Worm (Caenorhabditis elegans): ENCODE results near the gene lam-2.

DNA sequence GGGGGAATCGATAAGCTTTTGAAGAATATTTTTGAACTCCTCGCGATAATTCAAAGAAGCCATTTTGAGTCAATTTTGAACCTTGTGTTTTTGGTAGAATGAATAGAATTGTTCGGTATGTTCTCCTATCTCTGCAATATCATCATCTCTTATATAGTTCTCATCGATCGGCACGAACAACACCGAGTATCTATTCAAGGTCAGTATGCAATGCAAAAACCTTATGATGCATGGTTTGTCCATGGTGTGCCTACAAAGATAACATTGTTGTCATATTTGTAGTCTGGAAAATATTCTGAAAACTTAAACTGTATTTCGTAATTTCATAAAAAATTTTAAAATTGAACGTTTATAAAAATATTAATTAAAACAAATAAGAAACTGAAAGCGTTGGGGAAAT, 7.5 kb downstream of the lam-2 start, which contains the start of gene alh-10:
- no peak for TF ChIP-seq peb-1 (tag; optimal IDR thresholded peaks at IDR 0.05)
- no peak for TF ChIP-seq lin-39 (tag; optimal IDR thresholded peaks at IDR 0.05)
- no peak for TF ChIP-seq snpc-4 (tag; optimal IDR thresholded peaks at IDR 0.05)
- TF ChIP-seq fos-1 (tag; optimal IDR thresholded peaks at IDR 0.05): no peak
- TF ChIP-seq mdl-1 (tag; optimal IDR thresholded peaks at IDR 0.05): no peak
- no peak for TF ChIP-seq nhr-10 (tag; optimal IDR thresholded peaks at IDR 0.05)
- TF ChIP-seq unc-39 (tag; optimal IDR thresholded peaks at IDR 0.05): no peak
- no peak for TF ChIP-seq nhr-12 (tag; optimal IDR thresholded peaks at IDR 0.05)
- TF ChIP-seq ztf-11 (tag; optimal IDR thresholded peaks at IDR 0.05): no peak
- TF ChIP-seq ama-1 (optimal IDR thresholded peaks at IDR 0.05): no peak
- TF ChIP-seq ceh-82 (tag; optimal IDR thresholded peaks at IDR 0.05): no peak
- TF ChIP-seq skn-1 (tag; optimal IDR thresholded peaks at IDR 0.05): no peak
- no peak for TF ChIP-seq mbf-1 (tag; optimal IDR thresholded peaks at IDR 0.05)
- TF ChIP-seq elt-1 (tag; optimal IDR thresholded peaks at IDR 0.05): no peak

Measured in whole organism, L2 larva.